Worm (Caenorhabditis elegans): ENCODE measurements around the gene nhr-27.

DNA sequence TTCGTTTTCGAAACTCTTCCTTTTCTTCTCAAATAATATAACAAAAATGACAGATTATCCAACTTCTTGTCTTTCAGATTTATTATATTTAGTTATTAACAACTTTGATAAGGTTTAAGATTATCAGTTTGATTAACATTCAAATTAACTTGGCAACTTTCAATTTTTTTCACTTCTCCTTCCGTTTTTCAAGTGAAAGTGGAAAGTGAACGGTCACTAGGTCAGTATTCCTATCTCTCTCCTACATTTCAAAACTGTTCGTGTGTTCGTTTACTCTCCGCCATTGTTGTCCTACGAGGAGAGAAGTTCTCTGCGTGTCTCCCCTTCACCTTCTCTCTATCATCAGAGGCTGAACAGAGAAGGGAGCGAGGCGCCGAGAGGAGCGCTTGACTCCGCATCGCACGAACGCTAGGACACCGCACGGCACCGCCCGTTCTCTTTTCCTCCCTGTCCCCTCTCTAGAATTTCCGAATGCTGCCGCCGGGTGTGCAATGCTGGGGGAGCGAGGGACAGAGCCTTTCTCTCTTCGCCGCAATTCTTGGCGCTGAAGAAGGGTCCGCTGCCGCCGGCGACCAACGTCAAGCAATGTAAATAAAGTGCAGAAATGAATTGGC lies 151.6 kb downstream of the nhr-27 start:
- TF ChIP-seq ZK185.1 (tag; optimal IDR thresholded peaks at IDR 0.05; ENCODE audit: poor library complexity, severe bottlenecking) (no peak), zim-3 (tag; optimal IDR thresholded peaks at IDR 0.05) (no peak), B0035.1 (tag; optimal IDR thresholded peaks at IDR 0.05) (no peak), tbx-9 (tag; optimal IDR thresholded peaks at IDR 0.05; ENCODE audit: borderline replicate concordance) (no peak), unc-62 (GFP tag; optimal IDR thresholded peaks at IDR 0.05) (no peak)

Data from whole organism, young adult.